Fruit fly (Drosophila melanogaster) whole organism, adult: ENCODE results near the gene CG9512.

ENCODE experiments used
- CG12768 ChIP-seq: fragments of 200-800 bp; sonication (Bioruptor generic); optimal IDR thresholded peaks from 2 replicates; lab custom pipeline; 2017; ENCODE audit warnings: missing biosample characterization, missing genetic modification characterization, mild to moderate bottlenecking, moderate library complexity, missing genetic modification reagents
- CG7101 ChIP-seq: fragments of 200-800 bp; sonication (Bioruptor generic); optimal IDR thresholded peaks from 2 replicates; lab custom pipeline; 2018; ENCODE audit warnings: missing biosample characterization, mild to moderate bottlenecking, missing genetic modification characterization, moderate library complexity
- Clk ChIP-seq: fragments of 200-800 bp; sonication (Bioruptor generic); optimal IDR thresholded peaks from 2 replicates; lab custom pipeline; 2017; ENCODE audit warnings: missing biosample characterization, missing genetic modification characterization

DNA sequence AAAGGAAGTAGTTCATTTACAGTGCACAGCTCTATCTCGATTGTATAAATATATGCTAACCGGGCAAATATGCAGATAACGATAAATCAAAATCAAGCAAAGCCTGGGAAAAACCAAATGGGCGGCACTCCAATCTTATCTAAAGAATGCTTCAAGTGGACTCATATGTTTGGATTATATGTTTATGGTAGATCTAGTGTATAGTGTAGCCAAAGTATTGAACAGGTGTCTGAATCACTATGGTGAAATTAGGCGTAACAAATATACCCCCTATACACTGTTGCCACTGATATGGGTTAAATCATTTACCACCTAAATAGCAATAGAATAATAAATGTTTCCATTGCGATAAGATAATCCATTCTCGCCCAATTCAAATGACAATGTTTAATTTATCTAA lies 41.2 kb upstream of the CG9512 start:
- no peak for TF ChIP-seq CG7101 (tag; lab: Kevin White, UChicago)
- TF ChIP-seq CG12768 (GFP tag; lab: Kevin White, UChicago) = no peak
- no peak for TF ChIP-seq Clk (GFP tag; lab: Kevin White, UChicago)
